Worm (Caenorhabditis elegans): Measurements from ENCODE around the gene nspc-3.
A peak's percentile ranks its signal among the peaks of the same experiment; 100 is the strongest.

nspc-3 gene

DNA sequence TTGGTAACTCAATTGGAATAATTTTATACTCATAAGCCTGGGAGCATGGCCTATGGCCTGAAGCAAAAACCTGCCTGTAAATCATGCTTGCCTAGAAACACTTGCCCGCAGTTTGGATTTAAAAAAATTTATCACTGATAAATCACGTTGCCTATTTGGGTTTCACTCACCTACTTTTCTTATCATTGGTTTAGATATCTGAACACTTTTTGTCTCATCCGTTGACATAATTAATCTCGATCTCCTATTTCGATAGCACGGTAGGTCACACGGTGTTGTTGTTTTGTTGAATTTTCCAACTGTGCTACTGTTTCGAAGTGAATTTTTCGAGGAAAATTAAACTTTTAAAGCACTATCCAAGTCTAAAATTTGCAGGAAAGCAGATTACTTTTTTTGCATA lies 29.8 kb upstream of the nspc-3 start:
- TF ChIP-seq mdl-1 (tag; optimal IDR thresholded peaks at IDR 0.05) (no peak), nhr-23 (tag; optimal IDR thresholded peaks at IDR 0.05) (peak; percentile 76), nhr-12 (tag; optimal IDR thresholded peaks at IDR 0.05) (no peak), nhr-67 (tag; optimal IDR thresholded peaks at IDR 0.05) (no peak), elt-1 (tag; optimal IDR thresholded peaks at IDR 0.05) (no peak)

DNA sequence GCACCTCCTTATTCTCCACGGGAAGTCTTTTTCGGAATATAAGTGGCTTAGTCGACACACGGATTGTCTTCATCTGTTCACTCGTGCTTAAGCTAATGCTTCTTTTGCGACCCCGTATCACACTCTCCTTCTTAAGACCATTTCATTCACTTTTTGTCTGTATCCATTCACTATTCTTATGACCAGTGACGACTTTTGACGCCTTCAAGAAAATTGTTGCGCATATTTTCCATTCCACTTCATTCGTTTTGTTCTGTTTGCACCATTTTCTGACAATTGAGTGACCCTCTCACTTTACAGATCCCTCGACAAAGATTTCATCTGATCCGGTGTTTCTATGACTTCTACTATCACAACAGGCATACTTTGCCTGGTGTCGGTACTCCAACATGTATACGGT lies 29.3 kb upstream of the nspc-3 start, which contains the start of gene H03E18.1:
H03E18.1 (plus strand) TSS at position 301 of the 400 bp plus-strand sequence.
- no peak for TF ChIP-seq nfya-1 (tag; optimal IDR thresholded peaks at IDR 0.05; ENCODE audit: insufficient read depth)
- no peak for TF ChIP-seq pha-4 (tag; optimal IDR thresholded peaks at IDR 0.05)
- TF ChIP-seq egl-5 (tag; optimal IDR thresholded peaks at IDR 0.05), result no peak
- no peak for TF ChIP-seq ZK546.5 (tag; optimal IDR thresholded peaks at IDR 0.05)
- TF ChIP-seq nhr-67 (tag; optimal IDR thresholded peaks at IDR 0.05), result no peak
- TF ChIP-seq ceh-28 (tag; optimal IDR thresholded peaks at IDR 0.05), result no peak
- no peak for TF ChIP-seq lin-15B (tag; optimal IDR thresholded peaks at IDR 0.05)
- no peak for TF ChIP-seq eor-1 (tag; optimal IDR thresholded peaks at IDR 0.05)
- no peak for TF ChIP-seq ztf-11 (tag; optimal IDR thresholded peaks at IDR 0.05)
- no peak for TF ChIP-seq nhr-237 (tag; optimal IDR thresholded peaks at IDR 0.05)
- TF ChIP-seq ztf-4 (tag; optimal IDR thresholded peaks at IDR 0.05), result no peak
- no peak for TF ChIP-seq nhr-12 (tag; optimal IDR thresholded peaks at IDR 0.05)

DNA sequence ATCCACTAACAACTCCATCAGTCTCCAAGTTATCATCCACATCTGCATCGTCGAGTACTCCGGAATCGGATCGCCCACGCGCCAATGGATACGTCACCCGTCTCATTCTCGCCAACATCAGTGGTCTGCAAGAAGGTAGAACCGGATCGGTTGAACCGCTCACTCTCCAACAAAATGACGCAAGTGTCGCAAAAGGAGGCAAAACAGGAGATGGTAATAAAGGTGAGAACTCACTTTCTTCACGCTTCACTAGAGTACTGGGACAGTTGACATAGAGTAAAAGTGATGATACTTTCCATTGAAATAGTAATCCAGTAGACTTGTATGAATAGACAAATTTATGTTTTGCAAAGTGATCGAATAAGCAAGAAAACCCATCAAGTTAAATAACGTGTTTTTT lies 27.8 kb upstream of the nspc-3 start:
- TF ChIP-seq mdl-1 (tag; optimal IDR thresholded peaks at IDR 0.05) (no peak), nhr-237 (tag; optimal IDR thresholded peaks at IDR 0.05) (no peak), unc-62 (GFP tag; optimal IDR thresholded peaks at IDR 0.05) (no peak), egl-27 (tag; optimal IDR thresholded peaks at IDR 0.05) (no peak), ZK546.5 (tag; optimal IDR thresholded peaks at IDR 0.05) (no peak), daf-12 (tag; optimal IDR thresholded peaks at IDR 0.05) (no peak), ceh-82 (tag; optimal IDR thresholded peaks at IDR 0.05) (no peak), lin-15B (tag; optimal IDR thresholded peaks at IDR 0.05) (no peak), fkh-2 (tag; optimal IDR thresholded peaks at IDR 0.05) (no peak)

DNA sequence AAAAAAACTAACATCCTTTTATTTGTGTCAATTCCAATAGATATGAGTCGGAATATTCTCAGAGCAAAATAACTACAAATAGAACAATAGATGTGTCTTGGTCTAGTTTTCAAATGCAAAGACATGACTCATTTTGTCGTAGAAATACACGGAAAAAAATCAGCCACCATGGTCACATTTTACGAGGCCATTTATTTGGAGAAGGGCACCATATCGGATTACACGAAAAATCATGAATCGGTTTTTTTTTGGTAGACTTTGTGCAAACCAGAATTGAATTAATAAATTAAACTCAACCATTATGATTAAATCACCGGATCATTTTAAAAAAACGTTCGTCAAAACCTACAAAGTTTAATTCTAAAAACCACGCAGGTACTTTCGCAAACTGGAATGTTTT lies 16.5 kb upstream of the nspc-3 start, which contains the start of gene H03E18.2:
H03E18.2 (minus strand) TSS at position 101 of the 400 bp plus-strand sequence.
- TF ChIP-seq ama-1 (optimal IDR thresholded peaks at IDR 0.05), result no peak
- no peak for TF ChIP-seq unc-39 (tag; optimal IDR thresholded peaks at IDR 0.05)
- TF ChIP-seq ceh-82 (tag; optimal IDR thresholded peaks at IDR 0.05), result no peak
- no peak for TF ChIP-seq pqm-1 (tag; optimal IDR thresholded peaks at IDR 0.05)
- TF ChIP-seq tbx-2 (tag; optimal IDR thresholded peaks at IDR 0.05), result no peak
- TF ChIP-seq nhr-237 (tag; optimal IDR thresholded peaks at IDR 0.05), result no peak
- no peak for TF ChIP-seq nhr-28 (tag; optimal IDR thresholded peaks at IDR 0.05)
- no peak for TF ChIP-seq elt-3 (tag; optimal IDR thresholded peaks at IDR 0.05)
- TF ChIP-seq sea-2 (GFP tag; optimal IDR thresholded peaks at IDR 0.05), result no peak
- TF ChIP-seq ZK546.5 (tag; optimal IDR thresholded peaks at IDR 0.05), result no peak
- no peak for TF ChIP-seq fos-1 (tag; optimal IDR thresholded peaks at IDR 0.05)
- no peak for TF ChIP-seq mml-1 (tag; optimal IDR thresholded peaks at IDR 0.05)

DNA sequence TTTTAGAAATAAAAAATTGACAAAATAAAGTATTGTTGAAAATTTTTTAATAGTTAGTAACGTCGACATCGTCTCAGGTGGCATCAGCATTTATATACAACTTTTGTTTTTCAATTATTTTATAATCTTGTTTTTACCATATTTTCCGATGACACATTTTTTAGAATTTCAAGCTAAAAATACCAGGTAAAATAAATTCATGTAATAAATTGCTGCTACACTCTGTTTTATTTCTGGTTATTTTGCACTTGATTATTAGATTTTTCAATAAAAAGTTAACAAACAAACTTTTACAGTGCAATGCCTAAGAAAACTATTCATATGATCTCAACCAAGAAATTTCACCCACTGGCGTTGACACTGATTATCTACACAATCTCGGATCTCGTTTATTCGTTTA lies 15.3 kb upstream of the nspc-3 start, which contains the start of gene C03G5.14:
C03G5.14 (plus strand) TSS at position 301 of the 400 bp plus-strand sequence.
- TF ChIP-seq ztf-11 (tag; optimal IDR thresholded peaks at IDR 0.05), result no peak
- no peak for TF ChIP-seq snpc-4 (tag; optimal IDR thresholded peaks at IDR 0.05)
- TF ChIP-seq unc-39 (tag; optimal IDR thresholded peaks at IDR 0.05), result no peak
- no peak for TF ChIP-seq lsy-12 (tag; optimal IDR thresholded peaks at IDR 0.05)
- TF ChIP-seq sea-2 (GFP tag; optimal IDR thresholded peaks at IDR 0.05), result no peak
- TF ChIP-seq nfya-1 (tag; optimal IDR thresholded peaks at IDR 0.05; ENCODE audit: insufficient read depth), result no peak
- no peak for TF ChIP-seq nhr-76 (tag; optimal IDR thresholded peaks at IDR 0.05)
- no peak for TF ChIP-seq ceh-9 (tag; optimal IDR thresholded peaks at IDR 0.05)
- no peak for TF ChIP-seq elt-2 (tag; optimal IDR thresholded peaks at IDR 0.05)
- TF ChIP-seq eor-1 (tag; optimal IDR thresholded peaks at IDR 0.05), result no peak
- TF ChIP-seq tbx-2 (tag; optimal IDR thresholded peaks at IDR 0.05), result no peak
- no peak for TF ChIP-seq nhr-237 (tag; optimal IDR thresholded peaks at IDR 0.05)
- no peak for TF ChIP-seq daf-12 (tag; optimal IDR thresholded peaks at IDR 0.05)

Measured in whole organism, L3 larva.